Worm (Caenorhabditis elegans) whole organism, L1 larva: ENCODE results near the gene F26C11.4.

Experiments used
- ama-1 ChIP-seq: fragments of 150-350 bp; optimal IDR thresholded peaks from 2 replicates; lab custom pipeline; 2014
- ceh-82 ChIP-seq, 3 experiments: fragments of 150-350 bp in 1 of 3; sonication (generic microtip) in 2 of 3; optimal IDR thresholded peaks; 2 replicates each; lab custom pipeline; 2014 to 2017; ENCODE audit warnings: missing biosample characterization in 3 of 3, missing genetic modification characterization in 3 of 3
- efl-1 ChIP-seq, 4 experiments: fragments of 150-350 bp; optimal IDR thresholded peaks in 3 of 4; peaks in 1 of 4; 1 replicate in 1 of 4; 2 replicates in 3 of 4; lab custom pipeline; 2014; ENCODE audit warnings: missing biosample characterization in 2 of 4, missing genetic modification characterization in 2 of 4, missing genetic modification reagents in 2 of 4
- fos-1 ChIP-seq: fragments of 150-350 bp; optimal IDR thresholded peaks from 2 replicates; lab custom pipeline; 2014; ENCODE audit warnings: missing biosample characterization, missing genetic modification characterization
- hpl-2 ChIP-seq: fragments of 150-350 bp; optimal IDR thresholded peaks from 2 replicates; lab custom pipeline; 2014; ENCODE audit warnings: missing biosample characterization, missing genetic modification reagents, missing genetic modification characterization
- nhr-11 ChIP-seq: fragments of 150-350 bp; optimal IDR thresholded peaks from 2 replicates; lab custom pipeline; 2014; ENCODE audit warnings: missing biosample characterization, missing genetic modification characterization
- nhr-237 ChIP-seq: fragments of 150-350 bp; optimal IDR thresholded peaks from 2 replicates; lab custom pipeline; 2014; ENCODE audit warnings: missing biosample characterization, missing genetic modification characterization
- snpc-4 ChIP-seq: fragments of 150-350 bp; optimal IDR thresholded peaks from 2 replicates; lab custom pipeline; 2014; ENCODE audit warnings: missing biosample characterization, missing genetic modification characterization
- unc-130 ChIP-seq: fragments of 150-350 bp; optimal IDR thresholded peaks from 2 replicates; lab custom pipeline; 2017; ENCODE audit warnings: missing biosample characterization, missing genetic modification characterization, inconsistent platforms
- unc-62 ChIP-seq: fragments of 150-350 bp; optimal IDR thresholded peaks from 2 replicates; lab custom pipeline; 2014; ENCODE audit warnings: missing biosample characterization, missing genetic modification reagents, missing genetic modification characterization
- ztf-4 ChIP-seq: fragments of 150-350 bp; optimal IDR thresholded peaks from 2 replicates; lab custom pipeline; 2014; ENCODE audit warnings: missing biosample characterization, missing genetic modification characterization

ce11 chrII:9879815-9880214 is 36.3 kb downstream of the F26C11.4 start:
- TF ChIP-seq fos-1 (no peak), unc-130 (tag; lab: Kevin White, UChicago) (no peak), snpc-4 (tag; lab: Kevin White, UChicago) (no peak), efl-1 (optimal IDR thresholded peaks at IDR 0.05; lab: Kevin White, UChicago) (no peak), efl-1 (GFP tag; optimal IDR thresholded peaks at IDR 0.05 in 1 of 2; lab: Kevin White, UChicago) (no peak), nhr-11 (tag; lab: Kevin White, UChicago) (no peak), unc-62 (GFP tag; lab: Kevin White, UChicago) (no peak), ztf-4 (tag; lab: Kevin White, UChicago) (no peak), ama-1 (no peak), nhr-237 (tag; lab: Kevin White, UChicago) (no peak), ceh-82 (tag; optimal IDR thresholded peaks at IDR 0.05; lab: Kevin White, UChicago) (no peak), hpl-2 (GFP tag; lab: Kevin White, UChicago) (no peak)
